Worm (Caenorhabditis elegans) whole organism, L1 larva: ENCODE results near the gene C09E7.10.

ENCODE experiments used
- C04F5.9 ChIP-seq: sonication (generic microtip); optimal IDR thresholded peaks from 2 replicates; lab custom pipeline; 2016; ENCODE audit warnings: missing genetic modification characterization, missing compliant biosample characterization
- C16A3.4 ChIP-seq: fragments of 150-350 bp; optimal IDR thresholded peaks from 2 replicates; lab custom pipeline; 2014; ENCODE audit warnings: missing biosample characterization, missing genetic modification characterization
- alr-1 ChIP-seq: fragments of 200-800 bp; sonication (Bioruptor generic); optimal IDR thresholded peaks from 2 replicates; lab custom pipeline; 2018; ENCODE audit warnings: borderline replicate concordance, mild to moderate bottlenecking, missing genetic modification characterization, missing compliant biosample characterization
- aly-2 ChIP-seq: fragments of 150-350 bp; optimal IDR thresholded peaks from 2 replicates; lab custom pipeline; 2014; ENCODE audit warnings: missing biosample characterization, missing genetic modification characterization
- blmp-1 ChIP-seq: fragments of 150-350 bp; optimal IDR thresholded peaks from 2 replicates; lab custom pipeline; 2014; ENCODE audit warnings: missing biosample characterization, missing genetic modification characterization
- ceh-63 ChIP-seq: fragments of 200-800 bp; sonication (Bioruptor generic); optimal IDR thresholded peaks from 2 replicates; lab custom pipeline; 2018; ENCODE audit warnings: mild to moderate bottlenecking, missing genetic modification characterization, missing compliant biosample characterization
- ceh-8 ChIP-seq: fragments of 200-800 bp; sonication (Bioruptor generic); optimal IDR thresholded peaks from 2 replicates; lab custom pipeline; 2018; ENCODE audit warnings: mild to moderate bottlenecking, missing genetic modification characterization, moderate library complexity, missing compliant biosample characterization
- ceh-82 ChIP-seq, 3 experiments: fragments of 150-350 bp in 1 of 3; sonication (generic microtip) in 2 of 3; optimal IDR thresholded peaks; 2 replicates each; lab custom pipeline; 2014 to 2017; ENCODE audit warnings: missing biosample characterization in 3 of 3, missing genetic modification characterization in 3 of 3
- dpl-1 ChIP-seq, 3 experiments: fragments of 150-350 bp in 2 of 3; sonication (generic microtip) in 1 of 3; optimal IDR thresholded peaks; 2 replicates each; lab custom pipeline; 2014 to 2017; ENCODE audit warnings: missing biosample characterization in 3 of 3, missing genetic modification characterization in 3 of 3, missing genetic modification reagents in 3 of 3
- dsc-1 ChIP-seq: sonication (generic microtip); optimal IDR thresholded peaks from 2 replicates; lab custom pipeline; 2016; ENCODE audit warnings: mild to moderate bottlenecking, missing genetic modification characterization, missing compliant biosample characterization
- efl-1 ChIP-seq, 4 experiments: fragments of 150-350 bp; optimal IDR thresholded peaks in 3 of 4; peaks in 1 of 4; 1 replicate in 1 of 4; 2 replicates in 3 of 4; lab custom pipeline; 2014; ENCODE audit warnings: missing biosample characterization in 2 of 4, missing genetic modification characterization in 2 of 4, missing genetic modification reagents in 2 of 4
- egl-13 ChIP-seq: sonication (generic microtip); optimal IDR thresholded peaks from 2 replicates; lab custom pipeline; 2016; ENCODE audit warnings: missing genotype, missing genetic modification reagents, missing genetic modification characterization, missing compliant biosample characterization
- ets-5 ChIP-seq: fragments of 200-800 bp; sonication (Bioruptor generic); IDR thresholded peaks from 2 replicates; pipeline ENCODE4 v1.3.6; 2022; ENCODE audit warnings: missing genetic modification characterization, missing compliant biosample characterization
- fkh-10 ChIP-seq: sonication (generic microtip); optimal IDR thresholded peaks from 2 replicates; lab custom pipeline; 2017; ENCODE audit warnings: missing biosample characterization, missing genetic modification reagents, missing genetic modification characterization
- fkh-8 ChIP-seq: sonication (generic microtip); optimal IDR thresholded peaks from 2 replicates; lab custom pipeline; 2016; ENCODE audit warnings: mild to moderate bottlenecking, missing genetic modification characterization, missing compliant biosample characterization
- fos-1 ChIP-seq: fragments of 150-350 bp; optimal IDR thresholded peaks from 2 replicates; lab custom pipeline; 2014; ENCODE audit warnings: missing biosample characterization, missing genetic modification characterization
- grh-1 ChIP-seq: fragments of 200-800 bp; sonication (Bioruptor generic); IDR thresholded peaks from 2 replicates; pipeline ENCODE4 v1.3.6; 2022; ENCODE audit warnings: missing genetic modification reagents, missing genetic modification characterization, missing compliant biosample characterization
- isw-1 ChIP-seq: fragments of 200-800 bp; sonication (Bioruptor generic); IDR thresholded peaks from 2 replicates; pipeline ENCODE4 v1.3.6; 2022; ENCODE audit warnings: missing genetic modification characterization, missing compliant biosample characterization
- lin-13 ChIP-seq: fragments of 150-350 bp; optimal IDR thresholded peaks from 2 replicates; lab custom pipeline; 2014; ENCODE audit warnings: missing biosample characterization, missing genetic modification reagents, missing genetic modification characterization
- lin-14 ChIP-seq: fragments of 200-800 bp; sonication (Bioruptor generic); optimal IDR thresholded peaks from 2 replicates; lab custom pipeline; 2018; ENCODE audit warnings: mild to moderate bottlenecking, missing genetic modification characterization, moderate library complexity, missing compliant biosample characterization
- lin-15B ChIP-seq: fragments of 150-350 bp; sonication (generic microtip); optimal IDR thresholded peaks from 3 replicates; lab custom pipeline; 2014; ENCODE audit warnings: missing biosample characterization, missing genetic modification characterization
- lin-35 ChIP-seq, 2 experiments: fragments of 150-350 bp; optimal IDR thresholded peaks; 2 replicates each; lab custom pipeline; 2014; ENCODE audit warnings: missing biosample characterization in 2 of 2, missing genetic modification characterization in 2 of 2, missing genetic modification reagents in 2 of 2
- lin-39 ChIP-seq: fragments of 150-350 bp; optimal IDR thresholded peaks from 2 replicates; lab custom pipeline; 2014; ENCODE audit warnings: missing biosample characterization, missing genetic modification reagents, missing genetic modification characterization
- lsy-2 ChIP-seq, 2 experiments: fragments of 150-350 bp; optimal IDR thresholded peaks; 2 replicates each; lab custom pipeline; 2014; ENCODE audit warnings: missing biosample characterization in 2 of 2, missing genetic modification characterization in 2 of 2
- mep-1 ChIP-seq: fragments of 150-350 bp; optimal IDR thresholded peaks from 2 replicates; lab custom pipeline; 2014; ENCODE audit warnings: missing biosample characterization, missing genetic modification characterization
- nhr-19 ChIP-seq: fragments of 200-800 bp; sonication (Bioruptor generic); conservative IDR thresholded peaks from 2 replicates; pipeline ENCODE4 v1.3.6; 2022; ENCODE audit warnings: missing genetic modification characterization, missing compliant biosample characterization
- nhr-20 ChIP-seq: sonication (generic microtip); optimal IDR thresholded peaks from 2 replicates; lab custom pipeline; 2016; ENCODE audit warnings: mild to moderate bottlenecking, missing genetic modification characterization, missing compliant biosample characterization
- nhr-71 ChIP-seq: sonication (generic microtip); optimal IDR thresholded peaks from 2 replicates; lab custom pipeline; 2016; ENCODE audit warnings: mild to moderate bottlenecking, missing genetic modification characterization, moderate library complexity, missing compliant biosample characterization
- nhr-84 ChIP-seq: sonication (generic microtip); optimal IDR thresholded peaks from 2 replicates; lab custom pipeline; 2017; ENCODE audit warnings: missing biosample characterization, missing genetic modification characterization
- nhr-85 ChIP-seq: sonication (generic microtip); peaks from one replicate; lab custom pipeline; 2016; ENCODE audit warnings: missing genetic modification characterization, inconsistent platforms, missing compliant biosample characterization
- nhr-90 ChIP-seq: sonication (generic microtip); optimal IDR thresholded peaks from 2 replicates; lab custom pipeline; 2016; ENCODE audit warnings: mild to moderate bottlenecking, missing genetic modification characterization, missing compliant biosample characterization; ENCODE audit not compliant: poor library complexity
- rnt-1 ChIP-seq: sonication (generic microtip); optimal IDR thresholded peaks from 2 replicates; lab custom pipeline; 2016; ENCODE audit warnings: mild to moderate bottlenecking, missing genetic modification characterization, moderate library complexity, missing compliant biosample characterization
- snu-23 ChIP-seq: sonication (generic microtip); optimal IDR thresholded peaks from 2 replicates; lab custom pipeline; 2016; ENCODE audit warnings: missing genetic modification characterization, missing compliant biosample characterization
- swsn-7 ChIP-seq: sonication (generic microtip); optimal IDR thresholded peaks from 2 replicates; lab custom pipeline; 2016; ENCODE audit warnings: missing genetic modification characterization, missing compliant biosample characterization
- tbx-2 ChIP-seq: sonication (generic microtip); optimal IDR thresholded peaks from 2 replicates; lab custom pipeline; 2016; ENCODE audit warnings: missing genetic modification characterization, missing compliant biosample characterization
- unc-130 ChIP-seq: fragments of 150-350 bp; optimal IDR thresholded peaks from 2 replicates; lab custom pipeline; 2017; ENCODE audit warnings: missing biosample characterization, missing genetic modification characterization, inconsistent platforms
- unc-30 ChIP-seq: sonication (generic microtip); optimal IDR thresholded peaks from 2 replicates; lab custom pipeline; 2017; ENCODE audit warnings: missing biosample characterization, missing genetic modification characterization
- unc-62 ChIP-seq: fragments of 150-350 bp; optimal IDR thresholded peaks from 2 replicates; lab custom pipeline; 2014; ENCODE audit warnings: missing biosample characterization, missing genetic modification reagents, missing genetic modification characterization
- unc-86 ChIP-seq: sonication (generic microtip); optimal IDR thresholded peaks from 2 replicates; lab custom pipeline; 2016; ENCODE audit warnings: missing genetic modification characterization, missing compliant biosample characterization

C09E7.10 gene

DNA sequence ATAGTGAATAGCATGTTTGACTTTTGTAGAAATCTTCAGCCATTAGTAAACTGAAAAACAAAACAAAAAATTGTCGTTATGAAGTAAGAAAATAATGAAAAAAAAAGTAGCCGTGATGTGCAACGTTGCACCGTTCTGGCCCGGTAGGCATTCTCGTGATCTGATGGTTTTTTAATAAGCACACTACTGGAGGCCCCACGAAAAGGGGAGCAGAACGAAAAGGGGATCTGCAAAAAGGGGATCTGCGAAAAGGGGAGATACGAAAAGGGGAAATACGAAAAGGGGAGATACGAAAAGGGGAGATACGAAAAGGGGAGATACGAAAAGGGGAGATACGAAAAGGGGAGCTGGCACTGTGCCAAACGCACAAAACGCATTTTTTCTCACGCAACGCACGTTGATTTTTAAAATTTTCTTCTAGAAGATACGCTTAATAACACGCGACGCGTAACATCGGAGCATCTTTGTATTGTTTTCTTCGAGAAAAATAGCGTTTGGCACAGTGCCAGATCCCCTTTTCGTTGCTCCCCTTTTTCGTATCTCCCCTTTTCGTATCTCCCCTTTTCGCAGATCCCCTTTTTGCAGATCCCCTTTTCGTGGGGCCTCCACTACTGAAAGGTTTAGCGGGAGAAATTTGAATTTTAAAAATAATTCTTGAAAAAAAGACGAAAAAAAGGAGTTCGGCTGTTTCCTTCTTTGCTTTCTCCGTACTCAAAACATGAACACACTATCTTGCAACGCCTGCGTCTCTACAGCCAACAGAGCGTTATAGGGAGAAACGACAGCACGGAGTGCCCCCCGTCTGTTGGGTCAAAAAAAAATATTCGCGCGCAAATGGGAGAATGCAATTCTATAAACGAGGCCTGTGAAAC, 31.6 kb upstream of the C09E7.10 start, which contains the start of gene C09E7.7 (continued):
- TF ChIP-seq lsy-2 (tag; optimal IDR thresholded peaks at IDR 0.05; lab: Kevin White, UChicago) = peak; percentile 61 to 63
- TF ChIP-seq nhr-71 (tag; lab: Kevin White, UChicago) = peak; percentile 77
- TF ChIP-seq lin-15B = peak; percentile 15
- TF ChIP-seq nhr-90 = peak; percentile 76
- TF ChIP-seq nhr-20 (tag; lab: Kevin White, UChicago) = peak; percentile 42
- peak; percentile 34 to 52 (median 37) for TF ChIP-seq dpl-1 (GFP tag; optimal IDR thresholded peaks at IDR 0.05; lab: Kevin White, UChicago)
- peak; percentile 33 for TF ChIP-seq blmp-1 (tag; lab: Kevin White, UChicago)
- TF ChIP-seq fos-1 = peak; percentile 3
- TF ChIP-seq ceh-8 = peak; percentile 24
- peak; percentile 67 for TF ChIP-seq fkh-8 (tag; lab: Kevin White, UChicago)
- peak; percentile 77 for TF ChIP-seq nhr-85 (tag; lab: Kevin White, UChicago)
- peak; percentile 70 for TF ChIP-seq ceh-63
- TF ChIP-seq swsn-7 (tag; lab: Kevin White, UChicago) = peak; percentile 39
- peak; percentile 76 for TF ChIP-seq egl-13
- TF ChIP-seq grh-1 (GFP tag; lab: Robert Waterston, UW) = peak; percentile 17; the same call in 1 of the 2 replicates
- TF ChIP-seq C04F5.9 (tag; lab: Kevin White, UChicago) = peak; percentile 13
- TF ChIP-seq C16A3.4 = peak; percentile 39
- TF ChIP-seq tbx-2 (tag; lab: Kevin White, UChicago) = peak; percentile 67
- peak; percentile 25 for TF ChIP-seq dsc-1 (tag; lab: Kevin White, UChicago)
- peak; percentile 10 for TF ChIP-seq lin-13 (GFP tag; lab: Kevin White, UChicago)
- TF ChIP-seq isw-1 (GFP tag; lab: Robert Waterston, UW) = peak; percentile 47

ce11 chrIII:6536945-6537568, 17.2 kb upstream of the C09E7.10 start, which contains the start of gene C09E7.4:
TSS of gene C09E7.4 (minus strand) at chrIII:6536995.
- peak in 2 of 3 experiments; percentile 22 to 40 for TF ChIP-seq dpl-1 (GFP tag; optimal IDR thresholded peaks at IDR 0.05; lab: Kevin White, UChicago)
- no peak for TF ChIP-seq fkh-10 (GFP tag; lab: Kevin White, UChicago)
- peak; percentile 34 for TF ChIP-seq rnt-1 (tag; lab: Kevin White, UChicago)
- peak in 1 of 2 experiments; percentile 3 for TF ChIP-seq efl-1 (optimal IDR thresholded peaks at IDR 0.05; lab: Kevin White, UChicago)
- TF ChIP-seq efl-1 (GFP tag; optimal IDR thresholded peaks at IDR 0.05 in 1 of 2; lab: Kevin White, UChicago) = no peak
- TF ChIP-seq fos-1 = no peak
- peak in 1 of 2 experiments; percentile 28 for TF ChIP-seq lin-35 (GFP tag; optimal IDR thresholded peaks at IDR 0.05; lab: Kevin White, UChicago)
- peak; percentile 0 for TF ChIP-seq blmp-1 (tag; lab: Kevin White, UChicago)
- peak in 1 of 2 experiments; percentile 14 for TF ChIP-seq lsy-2 (tag; optimal IDR thresholded peaks at IDR 0.05; lab: Kevin White, UChicago)
- TF ChIP-seq lin-14 (GFP tag; lab: Kevin White, UChicago) = peak; percentile 55
- TF ChIP-seq alr-1 (tag; lab: Kevin White, UChicago) = no peak
- TF ChIP-seq ceh-82 (tag; optimal IDR thresholded peaks at IDR 0.05; lab: Kevin White, UChicago) = peak in 1 of 3 experiments; percentile 28
- peak; percentile 46 for TF ChIP-seq snu-23 (GFP tag; lab: Kevin White, UChicago)
- TF ChIP-seq mep-1 (tag; lab: Kevin White, UChicago) = peak; percentile 49

- no peak for TF ChIP-seq unc-130 (tag; lab: Kevin White, UChicago)
- TF ChIP-seq nhr-19 (GFP tag; lab: Robert Waterston, UW) = no peak
- TF ChIP-seq nhr-84 (tag; lab: Kevin White, UChicago) = no peak
- no peak for TF ChIP-seq dpl-1 (GFP tag; optimal IDR thresholded peaks at IDR 0.05; lab: Kevin White, UChicago)
- TF ChIP-seq nhr-20 (tag; lab: Kevin White, UChicago) = no peak
- no peak for TF ChIP-seq aly-2
- no peak for TF ChIP-seq lin-35 (GFP tag; optimal IDR thresholded peaks at IDR 0.05; lab: Kevin White, UChicago)
- no peak for TF ChIP-seq lin-39 (tag; lab: Kevin White, UChicago)
- no peak for TF ChIP-seq unc-30 (tag; lab: Kevin White, UChicago)
- no peak for TF ChIP-seq unc-62 (GFP tag; lab: Kevin White, UChicago)
- no peak for TF ChIP-seq unc-86 (tag; lab: Kevin White, UChicago)
- TF ChIP-seq snu-23 (GFP tag; lab: Kevin White, UChicago) = no peak
- no peak for TF ChIP-seq grh-1 (GFP tag; lab: Robert Waterston, UW)
- no peak for TF ChIP-seq ets-5 (GFP tag; lab: Robert Waterston, UW)
Observed at ce11 chrIII:6532647-6533046, 12.8 kb upstream of the C09E7.10 start, which contains the start of gene srxa-5. TSS of gene srxa-5 (plus strand) at chrIII:6532947.
